Worm (Caenorhabditis elegans) whole organism, late embryonic: Measurements from ENCODE around the gene sago-1.
A peak's percentile ranks its signal among the peaks of the same experiment; 100 is the strongest.

Source experiments
- C38D4.7 ChIP-seq: fragments of 200-800 bp; sonication (Bioruptor generic); optimal IDR thresholded peaks from 2 replicates; lab custom pipeline; 2018; ENCODE audit warnings: mild to moderate bottlenecking, missing genetic modification characterization, moderate library complexity, missing compliant biosample characterization
- F13H6.1 ChIP-seq: sonication (generic microtip); optimal IDR thresholded peaks from 2 replicates; lab custom pipeline; 2016; ENCODE audit warnings: missing genetic modification characterization, missing compliant biosample characterization
- K02D7.2 ChIP-seq: sonication (generic microtip); optimal IDR thresholded peaks from 2 replicates; lab custom pipeline; 2017; ENCODE audit warnings: mild to moderate bottlenecking, missing genetic modification characterization, missing compliant biosample characterization
- K09A11.1 ChIP-seq: sonication (generic microtip); optimal IDR thresholded peaks from 2 replicates; lab custom pipeline; 2017; ENCODE audit warnings: antibody characterized with exemption, mild to moderate bottlenecking, missing genetic modification characterization, missing compliant biosample characterization; ENCODE audit not compliant: insufficient read depth
- T23F11.4 ChIP-seq: fragments of 200-800 bp; sonication (Bioruptor generic); optimal IDR thresholded peaks from 2 replicates; lab custom pipeline; 2018; ENCODE audit warnings: mild to moderate bottlenecking, missing genetic modification characterization, missing compliant biosample characterization
- ahr-1 ChIP-seq: sonication (generic microtip); optimal IDR thresholded peaks from 2 replicates; lab custom pipeline; 2016; ENCODE audit warnings: missing genetic modification characterization, missing compliant biosample characterization
- ama-1 ChIP-seq: fragments of 150-350 bp; optimal IDR thresholded peaks from 2 replicates; lab custom pipeline; 2014
- ceh-14 ChIP-seq: sonication (generic microtip); optimal IDR thresholded peaks from 2 replicates; lab custom pipeline; 2016; ENCODE audit warnings: missing genotype, missing genetic modification characterization, missing compliant biosample characterization
- ceh-18 ChIP-seq: sonication (generic microtip); optimal IDR thresholded peaks from 2 replicates; lab custom pipeline; 2016; ENCODE audit warnings: missing genetic modification characterization, missing compliant biosample characterization
- ceh-2 ChIP-seq: sonication (generic microtip); optimal IDR thresholded peaks from 2 replicates; lab custom pipeline; 2016; ENCODE audit warnings: missing genotype, missing genetic modification characterization, missing compliant biosample characterization
- ceh-30 ChIP-seq: fragments of 150-350 bp; optimal IDR thresholded peaks from 2 replicates; lab custom pipeline; 2014; ENCODE audit warnings: missing biosample characterization, missing genetic modification characterization
- ceh-31 ChIP-seq: sonication (generic microtip); optimal IDR thresholded peaks from 2 replicates; lab custom pipeline; 2016; ENCODE audit warnings: missing genetic modification characterization, missing compliant biosample characterization
- ceh-34 ChIP-seq: sonication (generic microtip); optimal IDR thresholded peaks from 2 replicates; lab custom pipeline; 2016; ENCODE audit warnings: mild to moderate bottlenecking, missing genetic modification characterization, missing compliant biosample characterization
- ceh-45 ChIP-seq: fragments of 200-800 bp; sonication (Bioruptor generic); IDR thresholded peaks from 2 replicates; pipeline ENCODE4 v1.3.6; 2022; ENCODE audit warnings: missing genetic modification reagents, missing genetic modification characterization, missing compliant biosample characterization
- ceh-6 ChIP-seq: fragments of 200-800 bp; sonication (Bioruptor generic); optimal IDR thresholded peaks from 2 replicates; lab custom pipeline; 2018; ENCODE audit warnings: mild to moderate bottlenecking, missing genetic modification characterization, missing compliant biosample characterization
- ceh-9 ChIP-seq: sonication (generic microtip); optimal IDR thresholded peaks from 2 replicates; lab custom pipeline; 2016; ENCODE audit warnings: mild to moderate bottlenecking, missing genetic modification characterization, inconsistent platforms, missing compliant biosample characterization
- che-1 ChIP-seq: sonication (generic microtip); optimal IDR thresholded peaks from 2 replicates; lab custom pipeline; 2016; ENCODE audit warnings: mild to moderate bottlenecking, missing genetic modification characterization, missing compliant biosample characterization
- dve-1 ChIP-seq: sonication (generic microtip); optimal IDR thresholded peaks from 2 replicates; lab custom pipeline; 2017; ENCODE audit warnings: antibody characterized with exemption, mild to moderate bottlenecking, missing genetic modification characterization, missing compliant biosample characterization
- elt-2 ChIP-seq: sonication (generic microtip); optimal IDR thresholded peaks from 2 replicates; lab custom pipeline; 2016; ENCODE audit warnings: missing genetic modification reagents, missing genetic modification characterization, missing compliant biosample characterization
- elt-4 ChIP-seq: sonication (generic microtip); optimal IDR thresholded peaks from 2 replicates; lab custom pipeline; 2016; ENCODE audit warnings: missing genetic modification characterization, missing compliant biosample characterization
- ets-4 ChIP-seq: sonication (generic microtip); optimal IDR thresholded peaks from 2 replicates; lab custom pipeline; 2016; ENCODE audit warnings: missing genetic modification characterization, missing compliant biosample characterization
- eyg-1 ChIP-seq: sonication (generic microtip); optimal IDR thresholded peaks from 2 replicates; lab custom pipeline; 2016; ENCODE audit warnings: missing genotype, missing genetic modification characterization, missing compliant biosample characterization
- fkh-10 ChIP-seq: fragments of 150-350 bp; optimal IDR thresholded peaks from 2 replicates; lab custom pipeline; 2014; ENCODE audit warnings: missing biosample characterization, missing genetic modification reagents, missing genetic modification characterization
- fkh-6 ChIP-seq: sonication (generic microtip); optimal IDR thresholded peaks from 2 replicates; lab custom pipeline; 2016; ENCODE audit warnings: missing genetic modification characterization, missing compliant biosample characterization
- hlh-15 ChIP-seq: sonication (generic microtip); optimal IDR thresholded peaks from 2 replicates; lab custom pipeline; 2016; ENCODE audit warnings: missing genetic modification characterization, missing compliant biosample characterization
- hlh-30 ChIP-seq: sonication (generic microtip); optimal IDR thresholded peaks from 2 replicates; lab custom pipeline; 2017; ENCODE audit warnings: antibody characterized with exemption, missing genetic modification characterization, missing compliant biosample characterization; ENCODE audit not compliant: insufficient read depth
- hlh-6 ChIP-seq: sonication (generic microtip); optimal IDR thresholded peaks from 2 replicates; lab custom pipeline; 2016; ENCODE audit warnings: missing genotype, missing genetic modification characterization, missing compliant biosample characterization
- hlh-8 ChIP-seq: sonication (generic microtip); optimal IDR thresholded peaks from 2 replicates; lab custom pipeline; 2016; ENCODE audit warnings: missing genotype, missing genetic modification characterization, missing compliant biosample characterization
- lim-6 ChIP-seq: sonication (generic microtip); optimal IDR thresholded peaks from 2 replicates; lab custom pipeline; 2016; ENCODE audit warnings: missing genetic modification characterization, missing compliant biosample characterization
- madf-2 ChIP-seq: sonication (generic microtip); optimal IDR thresholded peaks from 2 replicates; lab custom pipeline; 2017; ENCODE audit warnings: missing genetic modification characterization, missing compliant biosample characterization
- mec-3 ChIP-seq: sonication (generic microtip); optimal IDR thresholded peaks from 2 replicates; lab custom pipeline; 2016; ENCODE audit warnings: borderline replicate concordance, missing genetic modification characterization, missing compliant biosample characterization
- nfya-1 ChIP-seq: sonication (generic microtip); optimal IDR thresholded peaks from 2 replicates; lab custom pipeline; 2017; ENCODE audit warnings: missing genetic modification characterization, mild to moderate bottlenecking, missing compliant biosample characterization, antibody characterized with exemption, moderate library complexity
- nhr-11 ChIP-seq: fragments of 150-350 bp; optimal IDR thresholded peaks from 2 replicates; lab custom pipeline; 2014; ENCODE audit warnings: missing biosample characterization, missing genetic modification characterization
- nhr-232 ChIP-seq: sonication (generic microtip); optimal IDR thresholded peaks from 2 replicates; lab custom pipeline; 2016; ENCODE audit warnings: missing genetic modification characterization, missing compliant biosample characterization
- npax-4 ChIP-seq: sonication (generic microtip); optimal IDR thresholded peaks from 2 replicates; lab custom pipeline; 2016; ENCODE audit warnings: missing genetic modification characterization, missing compliant biosample characterization
- odd-2 ChIP-seq: sonication (generic microtip); optimal IDR thresholded peaks from 2 replicates; lab custom pipeline; 2017; ENCODE audit warnings: antibody characterized with exemption, mild to moderate bottlenecking, missing genetic modification characterization, missing compliant biosample characterization
- pag-3 ChIP-seq: sonication (generic microtip); optimal IDR thresholded peaks from 2 replicates; lab custom pipeline; 2016; ENCODE audit warnings: missing compliant biosample characterization, missing genetic modification characterization, borderline replicate concordance
- pat-9 ChIP-seq: fragments of 200-800 bp; sonication (Bioruptor generic); optimal IDR thresholded peaks from 2 replicates; lab custom pipeline; 2018; ENCODE audit warnings: mild to moderate bottlenecking, missing genetic modification characterization, moderate library complexity, missing compliant biosample characterization
- pax-1 ChIP-seq: fragments of 150-350 bp; optimal IDR thresholded peaks from 2 replicates; lab custom pipeline; 2014; ENCODE audit warnings: missing biosample characterization, missing genetic modification characterization
- pha-2 ChIP-seq: sonication (generic microtip); optimal IDR thresholded peaks from 2 replicates; lab custom pipeline; 2017; ENCODE audit warnings: mild to moderate bottlenecking, missing genetic modification characterization, missing compliant biosample characterization
- pha-4 ChIP-seq: fragments of 150-350 bp; optimal IDR thresholded peaks from 2 replicates; lab custom pipeline; 2018; ENCODE audit warnings: missing biosample characterization, missing genetic modification reagents, missing genetic modification characterization
- pqm-1 ChIP-seq: sonication (generic microtip); optimal IDR thresholded peaks from 2 replicates; lab custom pipeline; 2016; ENCODE audit warnings: missing genetic modification characterization, missing compliant biosample characterization
- pros-1 ChIP-seq: fragments of 150-350 bp; optimal IDR thresholded peaks from 2 replicates; lab custom pipeline; 2014; ENCODE audit warnings: missing biosample characterization, missing genetic modification reagents, missing genetic modification characterization
- rnt-1 ChIP-seq: sonication (generic microtip); optimal IDR thresholded peaks from 2 replicates; lab custom pipeline; 2016; ENCODE audit warnings: missing genetic modification characterization, missing compliant biosample characterization
- sox-4 ChIP-seq: sonication (generic microtip); optimal IDR thresholded peaks from 2 replicates; lab custom pipeline; 2017; ENCODE audit warnings: mild to moderate bottlenecking, missing genetic modification characterization, inconsistent platforms, missing compliant biosample characterization
- tbx-2 ChIP-seq: sonication (generic microtip); optimal IDR thresholded peaks from 2 replicates; lab custom pipeline; 2016; ENCODE audit warnings: missing genetic modification characterization, missing compliant biosample characterization
- tbx-7 ChIP-seq: sonication (generic microtip); optimal IDR thresholded peaks from 2 replicates; lab custom pipeline; 2016; ENCODE audit warnings: missing genotype, missing genetic modification characterization, missing compliant biosample characterization
- ttx-3 ChIP-seq: sonication (generic microtip); optimal IDR thresholded peaks from 2 replicates; lab custom pipeline; 2016; ENCODE audit warnings: missing genetic modification reagents, missing genetic modification characterization, missing compliant biosample characterization
- unc-3 ChIP-seq, 2 experiments: fragments of 200-800 bp in 1 of 2; sonication (Bioruptor generic) in 1 of 2; sonication (generic microtip) in 1 of 2; conservative IDR thresholded peaks in 1 of 2; optimal IDR thresholded peaks in 1 of 2; 2 replicates each; pipeline versions ENCODE4 v1.3.6 to Lab custom; 2016 to 2022; ENCODE audit warnings: missing compliant biosample characterization in 2 of 2, missing genetic modification characterization in 2 of 2, missing genetic modification reagents in 1 of 2
- unc-42 ChIP-seq: sonication (generic microtip); optimal IDR thresholded peaks from 2 replicates; lab custom pipeline; 2016; ENCODE audit warnings: missing genotype, missing genetic modification characterization, missing compliant biosample characterization
- zip-5 ChIP-seq: sonication (generic microtip); optimal IDR thresholded peaks from 2 replicates; lab custom pipeline; 2016; ENCODE audit warnings: missing genetic modification characterization, missing compliant biosample characterization

Gene sago-1

ce11 chrV:6268961-6269360 is 34.6 kb upstream of the sago-1 start:
- TF ChIP-seq dve-1 (tag; lab: Kevin White, UChicago), result no peak

ce11 chrV:6270097-6270496 is 33.5 kb upstream of the sago-1 start:
- TF ChIP-seq unc-3 (GFP tag; conservative IDR thresholded peaks at IDR 0.05; lab: Robert Waterston, UW), result 0 out of 2 replicates have a peak, but pooled peaks have one; percentile 11
- no peak for TF ChIP-seq unc-3 (tag; optimal IDR thresholded peaks at IDR 0.05; lab: Kevin White, UChicago)
- TF ChIP-seq elt-4 (tag; lab: Kevin White, UChicago), result no peak
- TF ChIP-seq ttx-3 (tag; lab: Kevin White, UChicago), result no peak
- TF ChIP-seq pag-3 (tag; lab: Kevin White, UChicago), result no peak
- no peak for TF ChIP-seq pqm-1 (tag; lab: Kevin White, UChicago)
- no peak for TF ChIP-seq npax-4
- no peak for TF ChIP-seq madf-2 (tag; lab: Kevin White, UChicago)
- TF ChIP-seq F13H6.1, result no peak
- no peak for TF ChIP-seq fkh-6 (tag; lab: Kevin White, UChicago)
- TF ChIP-seq nfya-1 (tag; lab: Kevin White, UChicago), result no peak
- TF ChIP-seq ahr-1 (tag; lab: Kevin White, UChicago), result no peak
- peak; percentile 15 for TF ChIP-seq hlh-8
- TF ChIP-seq elt-2 (tag; lab: Kevin White, UChicago), result no peak
- no peak for TF ChIP-seq ama-1 (lab: Kevin White, UChicago)
- peak; percentile 6 for TF ChIP-seq ceh-31
- no peak for TF ChIP-seq ceh-6 (GFP tag; lab: Kevin White, UChicago)
- TF ChIP-seq tbx-7 (tag; lab: Kevin White, UChicago), result no peak
- TF ChIP-seq sox-4, result no peak
- no peak for TF ChIP-seq fkh-10 (GFP tag; lab: Kevin White, UChicago)
- no peak for TF ChIP-seq eyg-1 (tag; lab: Kevin White, UChicago)
- no peak for TF ChIP-seq ceh-18 (tag; lab: Kevin White, UChicago)
- TF ChIP-seq dve-1 (tag; lab: Kevin White, UChicago), result no peak
- TF ChIP-seq mec-3 (tag; lab: Kevin White, UChicago), result no peak
- no peak for TF ChIP-seq odd-2
- no peak for TF ChIP-seq nhr-232 (tag; lab: Kevin White, UChicago)
- TF ChIP-seq tbx-2 (tag; lab: Kevin White, UChicago), result peak; percentile 48
- TF ChIP-seq ets-4 (tag; lab: Kevin White, UChicago), result peak; percentile 12
- no peak for TF ChIP-seq che-1
- TF ChIP-seq ceh-9 (tag; lab: Kevin White, UChicago), result no peak
- TF ChIP-seq ceh-14 (tag; lab: Kevin White, UChicago), result no peak
- no peak for TF ChIP-seq K09A11.1 (tag; lab: Kevin White, UChicago)
- no peak for TF ChIP-seq zip-5 (tag; lab: Kevin White, UChicago)
- TF ChIP-seq pha-2 (tag; lab: Kevin White, UChicago), result peak; percentile 31
- peak; percentile 32 for TF ChIP-seq ceh-34
- TF ChIP-seq ceh-2, result no peak
- no peak for TF ChIP-seq T23F11.4
- TF ChIP-seq C38D4.7 (GFP tag; lab: Kevin White, UChicago), result no peak
- TF ChIP-seq pha-4 (tag; lab: Kevin White, UChicago), result no peak
- TF ChIP-seq hlh-15 (tag; lab: Kevin White, UChicago), result no peak
- TF ChIP-seq pat-9, result no peak
- no peak for TF ChIP-seq nhr-11
- TF ChIP-seq ceh-45 (GFP tag; lab: Robert Waterston, UW), result no peak
- TF ChIP-seq lim-6 (tag; lab: Kevin White, UChicago), result no peak
- TF ChIP-seq rnt-1 (tag; lab: Kevin White, UChicago), result no peak
- TF ChIP-seq K02D7.2 (tag; lab: Kevin White, UChicago), result no peak
- no peak for TF ChIP-seq pros-1 (tag; lab: Kevin White, UChicago)
- TF ChIP-seq ceh-30 (tag; lab: Kevin White, UChicago), result no peak
- TF ChIP-seq hlh-30 (tag; lab: Kevin White, UChicago), result peak; percentile 54
- TF ChIP-seq hlh-6, result no peak
- no peak for TF ChIP-seq pax-1 (tag; lab: Kevin White, UChicago)
- no peak for TF ChIP-seq unc-42 (tag; lab: Kevin White, UChicago)
